Worm (Caenorhabditis elegans) whole organism, L3 larva: ENCODE data around the gene T10D4.1.

Experiments
- ama-1 ChIP-seq: fragments of 150-350 bp; optimal IDR thresholded peaks from 2 replicates; lab custom pipeline; 2018
- daf-12 ChIP-seq: fragments of 150-350 bp; optimal IDR thresholded peaks from 2 replicates; lab custom pipeline; 2014; ENCODE audit warnings: missing biosample characterization, missing genetic modification reagents, missing genetic modification characterization
- fkh-10 ChIP-seq: sonication (generic microtip); optimal IDR thresholded peaks from 2 replicates; lab custom pipeline; 2017; ENCODE audit warnings: missing biosample characterization, missing genetic modification reagents, missing genetic modification characterization
- lin-15B ChIP-seq: fragments of 150-350 bp; optimal IDR thresholded peaks from 2 replicates; lab custom pipeline; 2014; ENCODE audit warnings: missing biosample characterization, missing genetic modification characterization
- nhr-76 ChIP-seq: fragments of 150-350 bp; sonication (generic microtip); optimal IDR thresholded peaks from 5 replicates; lab custom pipeline; 2014; ENCODE audit warnings: missing biosample characterization, missing genetic modification characterization
- unc-62 ChIP-seq: fragments of 150-350 bp; sonication (generic microtip); optimal IDR thresholded peaks from 4 replicates; lab custom pipeline; 2014; ENCODE audit warnings: missing biosample characterization, missing genetic modification reagents, missing genetic modification characterization
- ztf-11 ChIP-seq: fragments of 150-350 bp; optimal IDR thresholded peaks from 2 replicates; lab custom pipeline; 2014; ENCODE audit warnings: missing biosample characterization, missing genetic modification characterization

- no peak for TF ChIP-seq fkh-10 (GFP tag; lab: Kevin White, UChicago)
- TF ChIP-seq ama-1 (lab: Kevin White, UChicago), result no peak
- TF ChIP-seq unc-62 (GFP tag; lab: Kevin White, UChicago), result no peak
- no peak for TF ChIP-seq nhr-76 (tag; lab: Kevin White, UChicago)
- no peak for TF ChIP-seq daf-12
- TF ChIP-seq lin-15B (tag; lab: Kevin White, UChicago), result no peak
- TF ChIP-seq ztf-11 (tag; lab: Kevin White, UChicago), result no peak
Measured at ce11 chrII:3113289-3113688, 36.7 kb upstream of the T10D4.1 start.
